Worm (Caenorhabditis elegans) whole organism, midembryonic: ENCODE measurements around the gene nas-3.

Experiments
- klf-2 ChIP-seq: fragments of 200-800 bp; sonication (Bioruptor generic); conservative IDR thresholded peaks from 2 replicates; pipeline ENCODE4 v1.3.6; 2022; ENCODE audit warnings: missing genetic modification reagents, missing genetic modification characterization, missing compliant biosample characterization
- tab-1 ChIP-seq: fragments of 200-800 bp; sonication (Bioruptor generic); IDR thresholded peaks from 2 replicates; pipeline ENCODE4 v1.3.6; 2022; ENCODE audit warnings: missing genetic modification characterization, missing compliant biosample characterization

DNA sequence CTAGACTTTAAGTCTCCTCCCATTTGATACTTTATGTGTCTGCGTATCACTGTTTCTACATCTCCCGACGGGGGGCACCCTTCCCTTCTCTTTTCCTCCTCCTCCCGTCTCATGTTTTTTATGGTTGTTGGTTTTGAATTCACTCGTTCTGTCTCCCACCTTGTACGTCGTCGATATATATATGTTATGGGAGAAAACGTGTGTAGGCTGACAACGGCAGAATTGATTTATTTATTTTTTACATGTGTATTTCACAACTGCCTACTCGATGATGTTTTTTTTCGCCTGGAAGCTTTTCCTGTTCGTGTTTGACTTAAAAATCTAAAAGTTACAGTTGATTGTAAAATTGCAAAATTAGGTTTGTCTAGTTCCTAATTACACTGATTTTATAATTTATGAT, 35.5 kb upstream of the nas-3 start:
- no peak for TF ChIP-seq tab-1
- no peak for TF ChIP-seq klf-2 (GFP tag; lab: Robert Waterston, UW)
